Fruit fly (Drosophila melanogaster) whole organism, pupa: ENCODE measurements around the gene spi.

Experiments used
- CG14655 ChIP-seq: fragments of 200-800 bp; sonication (Bioruptor generic); optimal IDR thresholded peaks from 3 replicates; lab custom pipeline; 2017; ENCODE audit warnings: mild to moderate bottlenecking, missing biosample characterization, missing genetic modification reagents, missing genetic modification characterization
- CG17806 ChIP-seq: fragments of 200-800 bp; sonication (Bioruptor generic); optimal IDR thresholded peaks from 2 replicates; lab custom pipeline; 2018; ENCODE audit warnings: missing biosample characterization, mild to moderate bottlenecking, missing genetic modification characterization, moderate library complexity
- CG32121 ChIP-seq: fragments of 200-800 bp; sonication (Bioruptor generic); IDR thresholded peaks from 2 replicates; pipeline ENCODE4 v1.3.6; 2022; ENCODE audit warnings: missing biosample characterization, missing genetic modification characterization
- CG4496 ChIP-seq: fragments of 200-800 bp; sonication (Bioruptor generic); IDR thresholded peaks from 3 replicates; pipeline ENCODE4 v1.3.6; 2022; ENCODE audit warnings: missing biosample characterization, missing genetic modification characterization
- CG8159 ChIP-seq: fragments of 200-800 bp; sonication (Bioruptor generic); optimal IDR thresholded peaks from 3 replicates; lab custom pipeline; 2018; ENCODE audit warnings: missing biosample characterization, mild to moderate bottlenecking, missing genetic modification characterization, moderate library complexity
- CG9948 ChIP-seq: fragments of 200-800 bp; sonication (Bioruptor generic); optimal IDR thresholded peaks from 2 replicates; lab custom pipeline; 2018; ENCODE audit warnings: missing biosample characterization, mild to moderate bottlenecking, missing genetic modification characterization, moderate library complexity
- D1 ChIP-seq: fragments of 200-800 bp; sonication (Bioruptor generic); optimal IDR thresholded peaks from 2 replicates; lab custom pipeline; 2018; ENCODE audit warnings: missing biosample characterization, mild to moderate bottlenecking, missing genetic modification characterization, moderate library complexity
- EcR ChIP-seq: fragments of 200-800 bp; sonication (Bioruptor generic); optimal IDR thresholded peaks from 3 replicates; lab custom pipeline; 2019; ENCODE audit warnings: missing biosample characterization, missing genetic modification characterization, mild to moderate bottlenecking, moderate library complexity, missing genetic modification reagents
- Ets98B ChIP-seq: fragments of 200-800 bp; sonication (Bioruptor generic); IDR thresholded peaks from 2 replicates; pipeline ENCODE4 v1.3.6; 2022; ENCODE audit warnings: missing biosample characterization, missing genetic modification characterization

DNA sequence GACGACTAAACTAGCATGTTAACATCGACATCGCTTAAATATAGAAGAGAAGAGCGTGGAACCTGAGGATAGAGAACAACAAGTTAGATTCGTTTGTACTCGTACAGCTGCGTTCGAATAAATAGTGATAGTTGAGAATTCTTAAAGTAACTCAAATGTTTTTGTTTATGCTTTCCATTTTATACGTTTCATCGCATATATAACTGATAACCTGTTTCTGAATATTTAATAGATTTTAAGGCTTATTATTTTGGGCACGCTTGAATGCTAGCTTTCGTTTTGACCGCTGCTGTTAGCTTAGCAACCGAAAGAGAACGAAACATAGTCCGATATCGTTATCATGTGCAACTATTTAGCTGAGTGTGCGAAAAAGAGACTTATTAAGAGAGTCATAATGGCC, 48.8 kb downstream of the spi start:
- peak; percentile 97 for TF ChIP-seq CG17806
- TF ChIP-seq CG9948 (tag; lab: Kevin White, UChicago): peak; percentile 97
- peak; percentile 99 for TF ChIP-seq CG4496 (GFP tag; lab: Robert Waterston, UW)
- peak; percentile 99 for TF ChIP-seq Ets98B (GFP tag; lab: Robert Waterston, UW)
- peak; percentile 30 for TF ChIP-seq EcR
- no peak for TF ChIP-seq D1 (tag; lab: Kevin White, UChicago)
- TF ChIP-seq CG32121: peak; percentile 99
- peak; percentile 99 for TF ChIP-seq CG14655 (GFP tag; lab: Kevin White, UChicago)
- TF ChIP-seq CG8159 (tag; lab: Kevin White, UChicago): peak; percentile 94
